Worm (Caenorhabditis elegans) whole organism, late embryonic: ENCODE data around the gene Y71H2AM.1.

Experiments
- T23F11.4 ChIP-seq: fragments of 200-800 bp; sonication (Bioruptor generic); optimal IDR thresholded peaks from 2 replicates; lab custom pipeline; 2018; ENCODE audit warnings: mild to moderate bottlenecking, missing genetic modification characterization, missing compliant biosample characterization
- ceh-45 ChIP-seq: fragments of 200-800 bp; sonication (Bioruptor generic); IDR thresholded peaks from 2 replicates; pipeline ENCODE4 v1.3.6; 2022; ENCODE audit warnings: missing genetic modification reagents, missing genetic modification characterization, missing compliant biosample characterization
- lin-11 ChIP-seq: fragments of 200-800 bp; sonication (Bioruptor generic); optimal IDR thresholded peaks from 2 replicates; lab custom pipeline; 2018; ENCODE audit warnings: mild to moderate bottlenecking, missing genetic modification characterization, missing compliant biosample characterization
- nhr-11 ChIP-seq: fragments of 150-350 bp; optimal IDR thresholded peaks from 2 replicates; lab custom pipeline; 2014; ENCODE audit warnings: missing biosample characterization, missing genetic modification characterization

ce11 chrIII:2840877-2841540, 14.1 kb downstream of the Y71H2AM.1 start, which contains the start of gene Y71H2AR.2:
- TF ChIP-seq nhr-11 (tag; lab: Kevin White, UChicago) (no peak), lin-11 (tag; lab: Kevin White, UChicago) (no peak), ceh-45 (GFP tag; lab: Robert Waterston, UW) (no peak), T23F11.4 (GFP tag; lab: Kevin White, UChicago) (no peak)
